Worm (Caenorhabditis elegans) whole organism, L2 larva: ENCODE data around the gene CD4.11.
A peak's percentile ranks its signal among the peaks of the same experiment; 100 is the strongest.

ENCODE experiments used
- R02D3.7 ChIP-seq: fragments of 150-350 bp; optimal IDR thresholded peaks from 2 replicates; lab custom pipeline; 2014; ENCODE audit warnings: missing biosample characterization, missing genetic modification characterization
- Y55F3AM.14 ChIP-seq: fragments of 200-800 bp; sonication (Bioruptor generic); optimal IDR thresholded peaks from 2 replicates; lab custom pipeline; 2018; ENCODE audit warnings: mild to moderate bottlenecking, missing genetic modification characterization, missing compliant biosample characterization
- ama-1 ChIP-seq: fragments of 150-350 bp; optimal IDR thresholded peaks from 2 replicates; lab custom pipeline; 2018; ENCODE audit warnings: inconsistent platforms
- ceh-82 ChIP-seq: fragments of 150-350 bp; optimal IDR thresholded peaks from 2 replicates; lab custom pipeline; 2014; ENCODE audit warnings: missing biosample characterization, missing genetic modification characterization
- crh-2 ChIP-seq: sonication (generic microtip); optimal IDR thresholded peaks from 2 replicates; lab custom pipeline; 2017; ENCODE audit warnings: missing biosample characterization, missing genetic modification characterization
- egl-27 ChIP-seq: sonication (generic microtip); optimal IDR thresholded peaks from 3 replicates; lab custom pipeline; 2017; ENCODE audit warnings: missing biosample characterization, missing genetic modification reagents, missing genetic modification characterization
- lin-13 ChIP-seq: fragments of 150-350 bp; optimal IDR thresholded peaks from 2 replicates; lab custom pipeline; 2014; ENCODE audit warnings: missing biosample characterization, missing genetic modification reagents, missing genetic modification characterization
- lsy-2 ChIP-seq, 2 experiments: fragments of 150-350 bp in 1 of 2; sonication (generic microtip) in 1 of 2; optimal IDR thresholded peaks; 2 replicates each; lab custom pipeline; 2014 to 2017; ENCODE audit warnings: missing biosample characterization in 2 of 2, missing genetic modification characterization in 2 of 2
- nhr-11 ChIP-seq: fragments of 150-350 bp; optimal IDR thresholded peaks from 2 replicates; lab custom pipeline; 2014; ENCODE audit warnings: missing biosample characterization, missing genetic modification characterization
- nhr-77 ChIP-seq: fragments of 150-350 bp; optimal IDR thresholded peaks from 2 replicates; lab custom pipeline; 2014; ENCODE audit warnings: missing biosample characterization, missing genetic modification characterization

- TF ChIP-seq egl-27 (tag; lab: Kevin White, UChicago) (no peak), R02D3.7 (tag; lab: Kevin White, UChicago) (no peak), crh-2 (tag; lab: Kevin White, UChicago) (no peak), lsy-2 (tag; optimal IDR thresholded peaks at IDR 0.05; lab: Kevin White, UChicago) (peak in 1 of 2 experiments; percentile 24), ceh-82 (tag; lab: Kevin White, UChicago) (no peak), nhr-77 (tag; lab: Kevin White, UChicago) (no peak), lin-13 (GFP tag; lab: Kevin White, UChicago) (no peak), nhr-11 (no peak), Y55F3AM.14 (GFP tag; lab: Kevin White, UChicago) (no peak), ama-1 (lab: Kevin White, UChicago) (no peak)
Observed at ce11 chrV:5587042-5587441, 2.1 kb downstream of the CD4.11 start.
